Worm (Caenorhabditis elegans): ENCODE results near the gene W04B5.6.
"Not testable (repeated sequence)": the region's sequence is repeated elsewhere in the genome, so short reads cannot be mapped to it uniquely, and the experiment has no call there.

Gene W04B5.6

DNA sequence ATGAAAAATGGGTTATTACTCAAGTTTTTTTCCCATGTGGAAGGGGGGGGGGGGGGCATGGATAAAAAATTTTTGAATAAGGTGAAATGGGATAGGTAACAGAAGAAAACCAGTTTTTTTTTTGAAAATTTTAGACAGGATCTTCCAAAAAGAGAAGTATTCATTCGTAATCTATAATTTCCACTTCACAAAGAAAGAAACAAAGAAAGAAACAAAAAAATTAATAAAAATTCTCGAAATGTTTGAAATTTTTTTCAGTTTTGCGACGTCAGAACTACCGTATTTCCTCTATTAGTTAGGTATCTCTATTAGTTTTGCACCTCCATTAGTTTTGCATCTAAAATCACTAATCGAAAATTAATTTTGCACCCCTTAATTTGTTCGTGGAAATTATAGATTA is at the start of gene W04B5.6:
Gene W04B5.6 (minus strand): TSS at position 101 of the 400 bp plus-strand sequence.
- not testable (repeated sequence) for TF ChIP-seq ztf-23 (GFP tag; IDR thresholded peaks at IDR 0.05); flt-1 (GFP tag; IDR thresholded peaks at IDR 0.05); cog-1 (tag; optimal IDR thresholded peaks at IDR 0.05)

DNA sequence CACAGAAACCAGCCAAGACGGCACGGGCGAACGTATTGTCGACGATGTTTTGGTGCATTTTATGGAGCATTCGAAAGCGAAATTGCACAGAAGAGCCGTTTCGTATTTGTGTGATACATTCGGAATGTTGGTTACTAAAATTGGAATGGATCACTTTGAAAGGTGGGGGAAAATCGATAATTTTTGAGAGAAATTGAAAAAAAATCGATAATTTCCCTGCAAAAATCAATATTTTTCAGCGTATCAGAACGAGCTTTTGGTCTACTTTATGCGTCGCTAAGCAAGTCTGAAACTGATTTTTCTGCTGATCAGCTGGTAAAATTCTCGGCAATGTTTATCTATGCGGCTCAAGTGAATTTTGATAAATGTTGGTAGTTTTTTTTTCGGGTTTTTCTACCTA is 47.5 kb upstream of the W04B5.6 start:
- TF ChIP-seq klf-2 (GFP tag; conservative IDR thresholded peaks at IDR 0.05) (no peak), T22C8.4 (GFP tag; IDR thresholded peaks at IDR 0.05) (peak; percentile 73)

ce11 chrIII:2482171-2482570 is 46.9 kb upstream of the W04B5.6 start:
- TF ChIP-seq ztf-23 (GFP tag; IDR thresholded peaks at IDR 0.05): no peak

DNA sequence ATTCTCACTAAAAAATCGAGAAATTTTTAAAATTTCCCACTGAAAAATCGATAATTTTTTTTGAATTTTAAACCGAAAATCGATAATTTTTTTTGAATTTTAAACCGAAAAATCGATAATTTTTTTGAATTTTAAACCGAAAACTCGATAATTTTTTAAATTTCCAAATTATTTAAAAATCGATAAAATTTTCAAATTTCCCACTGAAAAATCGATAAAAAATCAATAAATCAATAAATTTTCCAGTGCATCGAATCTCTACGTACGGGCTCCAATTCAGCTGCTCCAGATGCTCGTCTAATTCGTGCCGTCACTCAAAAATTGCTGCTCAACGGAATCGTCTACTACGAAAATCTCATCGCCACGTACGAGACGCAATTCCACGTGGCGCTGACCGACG is 43.3 kb upstream of the W04B5.6 start:
- TF ChIP-seq ref-1 (GFP tag; conservative IDR thresholded peaks at IDR 0.05) (no peak), T22C8.4 (GFP tag; IDR thresholded peaks at IDR 0.05) (peak; percentile 70)

DNA sequence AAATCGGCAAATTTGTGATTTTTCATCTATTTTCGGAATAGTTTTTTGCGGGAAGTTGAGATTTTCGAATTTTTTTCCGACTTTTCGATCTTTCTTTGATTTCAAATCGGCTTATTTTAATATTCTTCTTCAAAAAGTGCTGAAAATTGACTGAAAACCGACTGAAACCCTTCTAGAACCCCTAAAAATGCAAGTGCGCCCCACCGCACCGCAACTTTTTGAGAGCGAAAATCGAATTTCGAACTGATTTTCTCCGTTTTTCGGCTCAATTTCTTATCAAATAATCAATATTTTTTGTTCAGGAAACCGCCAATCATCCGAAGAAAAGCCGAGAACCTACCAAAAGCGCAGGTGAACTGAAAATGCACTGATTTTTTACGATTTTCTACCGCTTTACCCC is 42.0 kb upstream of the W04B5.6 start:
- TF ChIP-seq flt-1 (GFP tag; IDR thresholded peaks at IDR 0.05) (no peak), med-1 (GFP tag; optimal IDR thresholded peaks at IDR 0.05; ENCODE audit: insufficient read depth) (no peak)

ce11 chrIII:2474781-2475180 is 39.5 kb upstream of the W04B5.6 start:
- no peak for TF ChIP-seq tab-1 (GFP tag; IDR thresholded peaks at IDR 0.05)
- TF ChIP-seq med-1 (GFP tag; optimal IDR thresholded peaks at IDR 0.05; ENCODE audit: insufficient read depth): no peak
- no peak for TF ChIP-seq ztf-23 (GFP tag; IDR thresholded peaks at IDR 0.05)
- no peak for TF ChIP-seq cog-1 (tag; optimal IDR thresholded peaks at IDR 0.05)
- no peak for TF ChIP-seq flt-1 (GFP tag; IDR thresholded peaks at IDR 0.05)
- TF ChIP-seq ztf-29 (GFP tag; IDR thresholded peaks at IDR 0.05): no peak
- TF ChIP-seq klf-2 (GFP tag; conservative IDR thresholded peaks at IDR 0.05): no peak
- TF ChIP-seq T22C8.4 (GFP tag; IDR thresholded peaks at IDR 0.05): no peak
- TF ChIP-seq ref-1 (GFP tag; conservative IDR thresholded peaks at IDR 0.05): no peak

ce11 chrIII:2473554-2473953 is 38.3 kb upstream of the W04B5.6 start, which contains the start of gene smg-6:
Gene smg-6, plus strand, starts transcription at chrIII:2473854.
- TF ChIP-seq klf-2 (GFP tag; conservative IDR thresholded peaks at IDR 0.05) (no peak), ref-1 (GFP tag; conservative IDR thresholded peaks at IDR 0.05) (no peak), T22C8.4 (GFP tag; IDR thresholded peaks at IDR 0.05) (no peak), cog-1 (tag; optimal IDR thresholded peaks at IDR 0.05) (no peak), flt-1 (GFP tag; IDR thresholded peaks at IDR 0.05) (no peak), tab-1 (GFP tag; IDR thresholded peaks at IDR 0.05) (no peak), med-1 (GFP tag; optimal IDR thresholded peaks at IDR 0.05; ENCODE audit: insufficient read depth) (no peak), ztf-29 (GFP tag; IDR thresholded peaks at IDR 0.05) (no peak), ztf-23 (GFP tag; IDR thresholded peaks at IDR 0.05) (no peak)

ce11 chrIII:2471855-2472254 is 36.6 kb upstream of the W04B5.6 start:
- peak; percentile 78 for TF ChIP-seq flt-1 (GFP tag; IDR thresholded peaks at IDR 0.05)
- no peak for TF ChIP-seq cog-1 (tag; optimal IDR thresholded peaks at IDR 0.05)
- TF ChIP-seq tab-1 (GFP tag; IDR thresholded peaks at IDR 0.05): no peak
- no peak for TF ChIP-seq med-1 (GFP tag; optimal IDR thresholded peaks at IDR 0.05; ENCODE audit: insufficient read depth)
- 0 out of 2 replicates have a peak, but pooled peaks have one; percentile 20 for TF ChIP-seq ztf-23 (GFP tag; IDR thresholded peaks at IDR 0.05)

DNA sequence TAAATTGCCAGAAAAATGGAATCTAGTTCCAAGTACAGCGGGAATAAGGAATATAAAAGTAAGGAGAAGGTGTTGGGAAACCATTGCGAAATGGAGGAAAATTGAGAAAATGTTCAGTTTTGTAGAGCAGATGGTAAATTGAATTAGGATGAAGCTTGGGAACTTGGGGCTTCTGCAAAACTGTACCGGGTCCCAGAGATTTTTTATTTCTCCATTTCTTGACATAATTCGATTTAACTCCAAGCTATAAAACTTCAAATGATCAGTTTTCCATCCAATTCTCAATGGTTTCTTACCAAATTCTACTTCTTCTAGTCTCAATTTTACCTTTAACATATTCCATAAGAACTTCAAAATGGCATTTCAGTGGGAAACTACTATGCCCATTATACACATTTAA is 32.9 kb upstream of the W04B5.6 start, which contains the start of the genes E02H9.9 and E02H9.1:
Gene E02H9.9 (minus strand): TSS at position 101 of the 400 bp plus-strand sequence.
Gene E02H9.1 (plus strand): TSS at position 285 of the 400 bp plus-strand sequence.
- TF ChIP-seq tab-1 (GFP tag; IDR thresholded peaks at IDR 0.05) (no peak), cog-1 (tag; optimal IDR thresholded peaks at IDR 0.05) (no peak), ref-1 (GFP tag; conservative IDR thresholded peaks at IDR 0.05) (no peak), ztf-23 (GFP tag; IDR thresholded peaks at IDR 0.05) (no peak), ztf-29 (GFP tag; IDR thresholded peaks at IDR 0.05) (no peak), T22C8.4 (GFP tag; IDR thresholded peaks at IDR 0.05) (no peak), med-1 (GFP tag; optimal IDR thresholded peaks at IDR 0.05; ENCODE audit: insufficient read depth) (no peak), klf-2 (GFP tag; conservative IDR thresholded peaks at IDR 0.05) (no peak), flt-1 (GFP tag; IDR thresholded peaks at IDR 0.05) (no peak)

ce11 chrIII:2458742-2459141 is 23.5 kb upstream of the W04B5.6 start, which contains the start of gene E02H9.3:
Gene E02H9.3, plus strand, starts transcription at chrIII:2459042.
- not testable (repeated sequence) for TF ChIP-seq tab-1 (GFP tag; IDR thresholded peaks at IDR 0.05); klf-2 (GFP tag; conservative IDR thresholded peaks at IDR 0.05); flt-1 (GFP tag; IDR thresholded peaks at IDR 0.05)

ce11 chrIII:2454757-2455306 is 19.6 kb upstream of the W04B5.6 start, which contains the start of gene nhr-121:
Gene nhr-121, minus strand, starts transcription at chrIII:2454807.
- TF ChIP-seq tab-1 (GFP tag; IDR thresholded peaks at IDR 0.05) (no peak), med-1 (GFP tag; optimal IDR thresholded peaks at IDR 0.05; ENCODE audit: insufficient read depth) (no peak), T22C8.4 (GFP tag; IDR thresholded peaks at IDR 0.05) (no peak), klf-2 (GFP tag; conservative IDR thresholded peaks at IDR 0.05) (no peak), ref-1 (GFP tag; conservative IDR thresholded peaks at IDR 0.05) (no peak), ztf-23 (GFP tag; IDR thresholded peaks at IDR 0.05) (no peak), cog-1 (tag; optimal IDR thresholded peaks at IDR 0.05) (no peak), ztf-29 (GFP tag; IDR thresholded peaks at IDR 0.05) (no peak), flt-1 (GFP tag; IDR thresholded peaks at IDR 0.05) (no peak)
